Worm (Caenorhabditis elegans) whole organism, late embryonic: ENCODE data around the gene F53F4.18.

Experiments used
- C38D4.7 ChIP-seq: fragments of 200-800 bp; sonication (Bioruptor generic); optimal IDR thresholded peaks from 2 replicates; lab custom pipeline; 2018; ENCODE audit warnings: mild to moderate bottlenecking, missing genetic modification characterization, moderate library complexity, missing compliant biosample characterization
- K09A11.1 ChIP-seq: sonication (generic microtip); optimal IDR thresholded peaks from 2 replicates; lab custom pipeline; 2017; ENCODE audit warnings: antibody characterized with exemption, mild to moderate bottlenecking, missing genetic modification characterization, missing compliant biosample characterization; ENCODE audit not compliant: insufficient read depth
- ahr-1 ChIP-seq: sonication (generic microtip); optimal IDR thresholded peaks from 2 replicates; lab custom pipeline; 2016; ENCODE audit warnings: missing genetic modification characterization, missing compliant biosample characterization
- ceh-14 ChIP-seq: sonication (generic microtip); optimal IDR thresholded peaks from 2 replicates; lab custom pipeline; 2016; ENCODE audit warnings: missing genotype, missing genetic modification characterization, missing compliant biosample characterization
- ceh-30 ChIP-seq: fragments of 150-350 bp; optimal IDR thresholded peaks from 2 replicates; lab custom pipeline; 2014; ENCODE audit warnings: missing biosample characterization, missing genetic modification characterization
- ceh-34 ChIP-seq: sonication (generic microtip); optimal IDR thresholded peaks from 2 replicates; lab custom pipeline; 2016; ENCODE audit warnings: mild to moderate bottlenecking, missing genetic modification characterization, missing compliant biosample characterization
- ceh-45 ChIP-seq: fragments of 200-800 bp; sonication (Bioruptor generic); IDR thresholded peaks from 2 replicates; pipeline ENCODE4 v1.3.6; 2022; ENCODE audit warnings: missing genetic modification reagents, missing genetic modification characterization, missing compliant biosample characterization
- ceh-48 ChIP-seq: sonication (generic microtip); optimal IDR thresholded peaks from 2 replicates; lab custom pipeline; 2016; ENCODE audit warnings: missing genetic modification characterization, inconsistent platforms, missing compliant biosample characterization
- ceh-6 ChIP-seq: fragments of 200-800 bp; sonication (Bioruptor generic); optimal IDR thresholded peaks from 2 replicates; lab custom pipeline; 2018; ENCODE audit warnings: mild to moderate bottlenecking, missing genetic modification characterization, missing compliant biosample characterization
- ceh-9 ChIP-seq: sonication (generic microtip); optimal IDR thresholded peaks from 2 replicates; lab custom pipeline; 2016; ENCODE audit warnings: mild to moderate bottlenecking, missing genetic modification characterization, inconsistent platforms, missing compliant biosample characterization
- dmd-4 ChIP-seq: sonication (generic microtip); optimal IDR thresholded peaks from 2 replicates; lab custom pipeline; 2016; ENCODE audit warnings: borderline replicate concordance, missing genetic modification characterization, missing compliant biosample characterization
- elt-4 ChIP-seq: sonication (generic microtip); optimal IDR thresholded peaks from 2 replicates; lab custom pipeline; 2016; ENCODE audit warnings: missing genetic modification characterization, missing compliant biosample characterization
- eyg-1 ChIP-seq: sonication (generic microtip); optimal IDR thresholded peaks from 2 replicates; lab custom pipeline; 2016; ENCODE audit warnings: missing genotype, missing genetic modification characterization, missing compliant biosample characterization
- fax-1 ChIP-seq: sonication (generic microtip); optimal IDR thresholded peaks from 2 replicates; lab custom pipeline; 2016; ENCODE audit warnings: missing genotype, missing genetic modification characterization, missing compliant biosample characterization
- fkh-6 ChIP-seq: sonication (generic microtip); optimal IDR thresholded peaks from 2 replicates; lab custom pipeline; 2016; ENCODE audit warnings: missing genetic modification characterization, missing compliant biosample characterization
- gmeb-2 ChIP-seq: sonication (generic microtip); optimal IDR thresholded peaks from 2 replicates; lab custom pipeline; 2016; ENCODE audit warnings: missing genetic modification characterization, inconsistent platforms, missing compliant biosample characterization
- hlh-13 ChIP-seq: fragments of 200-800 bp; sonication (Bioruptor generic); optimal IDR thresholded peaks from 2 replicates; lab custom pipeline; 2018; ENCODE audit warnings: mild to moderate bottlenecking, missing genetic modification characterization, missing compliant biosample characterization
- hlh-15 ChIP-seq: sonication (generic microtip); optimal IDR thresholded peaks from 2 replicates; lab custom pipeline; 2016; ENCODE audit warnings: missing genetic modification characterization, missing compliant biosample characterization
- lin-11 ChIP-seq: fragments of 200-800 bp; sonication (Bioruptor generic); optimal IDR thresholded peaks from 2 replicates; lab custom pipeline; 2018; ENCODE audit warnings: mild to moderate bottlenecking, missing genetic modification characterization, missing compliant biosample characterization
- madf-2 ChIP-seq: sonication (generic microtip); optimal IDR thresholded peaks from 2 replicates; lab custom pipeline; 2017; ENCODE audit warnings: missing genetic modification characterization, missing compliant biosample characterization
- nfya-1 ChIP-seq: sonication (generic microtip); optimal IDR thresholded peaks from 2 replicates; lab custom pipeline; 2017; ENCODE audit warnings: missing genetic modification characterization, mild to moderate bottlenecking, missing compliant biosample characterization, antibody characterized with exemption, moderate library complexity
- nhr-11 ChIP-seq: fragments of 150-350 bp; optimal IDR thresholded peaks from 2 replicates; lab custom pipeline; 2014; ENCODE audit warnings: missing biosample characterization, missing genetic modification characterization
- nhr-232 ChIP-seq: sonication (generic microtip); optimal IDR thresholded peaks from 2 replicates; lab custom pipeline; 2016; ENCODE audit warnings: missing genetic modification characterization, missing compliant biosample characterization
- npax-4 ChIP-seq: sonication (generic microtip); optimal IDR thresholded peaks from 2 replicates; lab custom pipeline; 2016; ENCODE audit warnings: missing genetic modification characterization, missing compliant biosample characterization
- pha-2 ChIP-seq: sonication (generic microtip); optimal IDR thresholded peaks from 2 replicates; lab custom pipeline; 2017; ENCODE audit warnings: mild to moderate bottlenecking, missing genetic modification characterization, missing compliant biosample characterization
- pros-1 ChIP-seq: fragments of 150-350 bp; optimal IDR thresholded peaks from 2 replicates; lab custom pipeline; 2014; ENCODE audit warnings: missing biosample characterization, missing genetic modification reagents, missing genetic modification characterization
- rnt-1 ChIP-seq: sonication (generic microtip); optimal IDR thresholded peaks from 2 replicates; lab custom pipeline; 2016; ENCODE audit warnings: missing genetic modification characterization, missing compliant biosample characterization
- sdc-2 ChIP-seq: sonication (generic microtip); optimal IDR thresholded peaks from 2 replicates; lab custom pipeline; 2016; ENCODE audit warnings: missing genotype, missing genetic modification characterization, missing compliant biosample characterization
- sox-4 ChIP-seq: sonication (generic microtip); optimal IDR thresholded peaks from 2 replicates; lab custom pipeline; 2017; ENCODE audit warnings: mild to moderate bottlenecking, missing genetic modification characterization, inconsistent platforms, missing compliant biosample characterization
- syd-9 ChIP-seq: sonication (generic microtip); optimal IDR thresholded peaks from 2 replicates; lab custom pipeline; 2016; ENCODE audit warnings: mild to moderate bottlenecking, missing genetic modification characterization, moderate library complexity, missing compliant biosample characterization
- unc-3 ChIP-seq, 2 experiments: fragments of 200-800 bp in 1 of 2; sonication (Bioruptor generic) in 1 of 2; sonication (generic microtip) in 1 of 2; conservative IDR thresholded peaks in 1 of 2; optimal IDR thresholded peaks in 1 of 2; 2 replicates each; pipeline versions ENCODE4 v1.3.6 to Lab custom; 2016 to 2022; ENCODE audit warnings: missing compliant biosample characterization in 2 of 2, missing genetic modification characterization in 2 of 2, missing genetic modification reagents in 1 of 2
- unc-42 ChIP-seq: sonication (generic microtip); optimal IDR thresholded peaks from 2 replicates; lab custom pipeline; 2016; ENCODE audit warnings: missing genotype, missing genetic modification characterization, missing compliant biosample characterization
- unc-86 ChIP-seq: sonication (generic microtip); optimal IDR thresholded peaks from 2 replicates; lab custom pipeline; 2016; ENCODE audit warnings: missing genetic modification characterization, missing compliant biosample characterization

Gene F53F4.18

ce11 chrV:13591504-13592174 lies 1.7 kb downstream of the F53F4.18 start, which contains the start of gene tbcb-1:
tbcb-1 (plus strand) TSS chrV:13592124.
- no peak for TF ChIP-seq nfya-1

DNA sequence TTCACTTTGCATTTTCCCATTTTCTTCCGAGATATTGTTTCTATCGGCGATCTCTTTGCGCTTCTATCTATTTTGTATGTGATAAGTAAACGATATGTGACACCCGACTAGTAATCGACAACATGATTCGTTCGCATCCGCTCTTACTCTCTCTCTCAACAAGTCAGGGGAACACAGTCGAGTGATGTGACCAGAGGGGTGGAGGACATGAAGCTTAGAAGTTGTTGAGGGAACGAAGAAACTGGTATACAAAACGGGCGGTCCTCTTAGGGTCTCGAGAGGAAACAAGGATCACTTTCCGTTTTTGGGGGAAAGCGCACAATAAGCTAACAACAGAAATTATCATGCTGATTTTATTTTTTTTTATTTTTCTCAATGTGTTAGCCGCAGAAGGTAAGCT lies 3.2 kb downstream of the F53F4.18 start, which contains the start of gene F53F4.4:
TSS of gene F53F4.4 (plus strand) at position 301 of the 400 bp plus-strand sequence.
- TF ChIP-seq eyg-1 (tag; lab: Kevin White, UChicago): no peak
- TF ChIP-seq ceh-14: no peak
- no peak for TF ChIP-seq hlh-13 (GFP tag; lab: Kevin White, UChicago)
- TF ChIP-seq ceh-6 (GFP tag; lab: Kevin White, UChicago): no peak
- TF ChIP-seq ceh-48 (tag; lab: Kevin White, UChicago): no peak
- TF ChIP-seq ceh-30 (tag; lab: Kevin White, UChicago): no peak
- no peak for TF ChIP-seq fkh-6
- no peak for TF ChIP-seq sdc-2
- TF ChIP-seq C38D4.7 (GFP tag; lab: Kevin White, UChicago): no peak

DNA sequence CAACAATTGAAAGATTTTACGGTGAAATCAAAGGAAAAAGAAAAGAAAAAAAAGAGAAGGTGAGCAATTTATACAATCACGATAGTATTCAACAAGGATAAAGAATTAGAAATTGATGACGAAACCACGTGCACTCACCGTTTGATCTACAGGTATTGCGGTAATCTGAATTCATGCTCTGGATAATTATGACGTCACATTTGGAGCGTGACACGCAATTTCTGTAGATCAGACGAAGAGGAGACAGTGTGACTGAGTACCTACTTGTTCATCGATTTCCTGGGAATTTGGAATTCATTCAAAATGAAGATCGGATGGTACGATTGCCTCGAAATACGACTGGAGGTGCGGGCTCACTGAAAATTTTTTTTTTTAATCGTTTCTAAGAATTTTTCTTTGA lies 8.4 kb downstream of the F53F4.18 start:
- TF ChIP-seq hlh-13 (GFP tag; lab: Kevin White, UChicago): no peak
- TF ChIP-seq K09A11.1 (tag; lab: Kevin White, UChicago): no peak
- no peak for TF ChIP-seq syd-9 (tag; lab: Kevin White, UChicago)
- no peak for TF ChIP-seq pha-2
- no peak for TF ChIP-seq nhr-232 (tag; lab: Kevin White, UChicago)
- no peak for TF ChIP-seq ceh-34 (tag; lab: Kevin White, UChicago)
- TF ChIP-seq nhr-11 (tag; lab: Kevin White, UChicago): no peak
- no peak for TF ChIP-seq dmd-4 (tag; lab: Kevin White, UChicago)
- no peak for TF ChIP-seq ceh-45 (GFP tag; lab: Robert Waterston, UW)
- TF ChIP-seq ceh-6 (GFP tag; lab: Kevin White, UChicago): no peak
- TF ChIP-seq pros-1: no peak
- no peak for TF ChIP-seq unc-3 (GFP tag; conservative IDR thresholded peaks at IDR 0.05; lab: Robert Waterston, UW)
- no peak for TF ChIP-seq unc-3 (tag; optimal IDR thresholded peaks at IDR 0.05; lab: Kevin White, UChicago)
- no peak for TF ChIP-seq elt-4 (tag; lab: Kevin White, UChicago)
- TF ChIP-seq madf-2 (tag; lab: Kevin White, UChicago): no peak
- no peak for TF ChIP-seq fax-1 (tag; lab: Kevin White, UChicago)
- TF ChIP-seq npax-4 (tag; lab: Kevin White, UChicago): no peak
- no peak for TF ChIP-seq ceh-9 (tag; lab: Kevin White, UChicago)
- no peak for TF ChIP-seq hlh-15

ce11 chrV:13600882-13601281 lies 11.0 kb downstream of the F53F4.18 start, which contains the start of gene rdy-2:
rdy-2 (minus strand) TSS chrV:13600982.
- TF ChIP-seq ahr-1 (tag; lab: Kevin White, UChicago) (no peak), ceh-34 (tag; lab: Kevin White, UChicago) (no peak), ceh-14 (no peak), lin-11 (tag; lab: Kevin White, UChicago) (no peak), unc-86 (tag; lab: Kevin White, UChicago) (no peak), sox-4 (tag; lab: Kevin White, UChicago) (no peak), fkh-6 (no peak), pha-2 (no peak), gmeb-2 (tag; lab: Kevin White, UChicago) (no peak), ceh-48 (tag; lab: Kevin White, UChicago) (no peak), unc-42 (no peak), C38D4.7 (GFP tag; lab: Kevin White, UChicago) (no peak), rnt-1 (no peak)
